Fruit fly (Drosophila melanogaster) whole organism, embryonic: Measurements from ENCODE around the gene alpha-Est7.

Experiments used
- ATbp ChIP-seq: fragments of 200-800 bp; sonication (Bioruptor generic); optimal IDR thresholded peaks from 2 replicates; lab custom pipeline; 2017; ENCODE audit warnings: missing biosample characterization, mild to moderate bottlenecking, missing genetic modification characterization, missing genetic modification reagents
- B-H1 ChIP-seq: fragments of 200-800 bp; sonication (Bioruptor generic); IDR thresholded peaks from 3 replicates; pipeline ENCODE4 v1.3.6; 2022; ENCODE audit warnings: missing biosample characterization, missing genetic modification characterization
- CG10267 ChIP-seq: fragments of 200-800 bp; sonication (Bioruptor generic); optimal IDR thresholded peaks from 2 replicates; lab custom pipeline; 2018; ENCODE audit warnings: missing biosample characterization, mild to moderate bottlenecking, missing genetic modification characterization, moderate library complexity
- CG11504 ChIP-seq: fragments of 200-800 bp; sonication (Bioruptor generic); optimal IDR thresholded peaks from 3 replicates; lab custom pipeline; 2019; ENCODE audit warnings: missing biosample characterization, mild to moderate bottlenecking, missing genetic modification characterization, moderate library complexity
- CG12659 ChIP-seq: fragments of 200-800 bp; sonication (Bioruptor generic); optimal IDR thresholded peaks from 3 replicates; lab custom pipeline; 2017; ENCODE audit warnings: mild to moderate bottlenecking, missing biosample characterization, missing genetic modification reagents, missing genetic modification characterization
- CG14014 ChIP-seq: fragments of 200-800 bp; sonication (Bioruptor generic); IDR thresholded peaks from 2 replicates; pipeline ENCODE4 v1.3.6; 2022; ENCODE audit warnings: missing biosample characterization, missing genetic modification characterization
- CG14050 ChIP-seq: fragments of 200-800 bp; sonication (Bioruptor generic); IDR thresholded peaks from 3 replicates; pipeline ENCODE4 v1.3.6; 2022; ENCODE audit warnings: missing biosample characterization, missing genetic modification characterization
- CG15011 ChIP-seq: fragments of 200-800 bp; sonication (Bioruptor generic); optimal IDR thresholded peaks from 3 replicates; lab custom pipeline; 2018; ENCODE audit warnings: missing biosample characterization, mild to moderate bottlenecking, missing genetic modification characterization
- CG17385 ChIP-seq: fragments of 200-800 bp; sonication (Bioruptor generic); optimal IDR thresholded peaks from 3 replicates; lab custom pipeline; 2018; ENCODE audit warnings: missing biosample characterization, mild to moderate bottlenecking, missing genetic modification characterization
- CG17912 ChIP-seq: fragments of 200-800 bp; sonication (Bioruptor generic); optimal IDR thresholded peaks from 2 replicates; lab custom pipeline; 2018; ENCODE audit warnings: missing biosample characterization, mild to moderate bottlenecking, missing genetic modification characterization
- CG34422 ChIP-seq: fragments of 200-800 bp; sonication (Bioruptor generic); IDR thresholded peaks from 3 replicates; pipeline ENCODE4 v1.3.6; 2022; ENCODE audit warnings: missing biosample characterization, missing genetic modification characterization
- CG4854 ChIP-seq: fragments of 200-800 bp; sonication (Bioruptor generic); optimal IDR thresholded peaks from 2 replicates; lab custom pipeline; 2016; ENCODE audit warnings: missing biosample characterization, missing genetic modification characterization, inconsistent platforms
- CG8924 ChIP-seq: fragments of 200-800 bp; optimal IDR thresholded peaks from 3 replicates; lab custom pipeline; 2019; ENCODE audit warnings: missing biosample characterization, mild to moderate bottlenecking, missing genetic modification characterization, moderate library complexity
- Camta ChIP-seq: fragments of 200-800 bp; sonication (Bioruptor generic); optimal IDR thresholded peaks from 2 replicates; lab custom pipeline; 2016; ENCODE audit warnings: missing biosample characterization, missing genetic modification characterization
- CoRest ChIP-seq: fragments of 200-800 bp; sonication (Bioruptor generic); optimal IDR thresholded peaks from 3 replicates; lab custom pipeline; 2018; ENCODE audit warnings: missing biosample characterization, mild to moderate bottlenecking, missing genetic modification characterization, moderate library complexity
- D19B ChIP-seq: fragments of 200-800 bp; sonication (Bioruptor generic); optimal IDR thresholded peaks from 2 replicates; lab custom pipeline; 2017; ENCODE audit warnings: missing biosample characterization, mild to moderate bottlenecking, missing genetic modification characterization
- Dfd ChIP-seq, 2 experiments: fragments of >200 bp; optimal IDR thresholded peaks; 2 replicates each; lab custom pipeline; 2017; ENCODE audit warnings: missing biosample characterization in 2 of 2, missing genetic modification characterization in 2 of 2
- Dp ChIP-seq: fragments of 200-800 bp; sonication (Bioruptor generic); optimal IDR thresholded peaks from 2 replicates; lab custom pipeline; 2018; ENCODE audit warnings: missing biosample characterization, mild to moderate bottlenecking, missing genetic modification characterization, moderate library complexity
- E2f2 ChIP-seq: fragments of 200-800 bp; sonication (Bioruptor generic); IDR thresholded peaks from 2 replicates; pipeline ENCODE4 v1.3.6; 2022; ENCODE audit warnings: missing biosample characterization, missing genetic modification characterization
- Elba2 ChIP-seq: fragments of 200-800 bp; sonication (Bioruptor generic); optimal IDR thresholded peaks from 3 replicates; lab custom pipeline; 2016; ENCODE audit warnings: missing biosample characterization, missing genetic modification characterization
- Hmr ChIP-seq: fragments of 200-800 bp; sonication (Bioruptor generic); optimal IDR thresholded peaks from 3 replicates; lab custom pipeline; 2017; ENCODE audit warnings: mild to moderate bottlenecking, missing biosample characterization, missing genetic modification reagents, missing genetic modification characterization
- Kr ChIP-seq: fragments of 200-800 bp; sonication (Bioruptor generic); optimal IDR thresholded peaks from 2 replicates; lab custom pipeline; 2017; ENCODE audit warnings: missing biosample characterization, mild to moderate bottlenecking, missing genetic modification characterization
- Lim3 ChIP-seq: fragments of 200-800 bp; sonication (Bioruptor generic); IDR thresholded peaks from 2 replicates; pipeline ENCODE4 v1.3.6; 2022; ENCODE audit warnings: missing biosample characterization, missing genetic modification characterization
- Max ChIP-seq: fragments of 200-800 bp; sonication (Bioruptor generic); optimal IDR thresholded peaks from 2 replicates; lab custom pipeline; 2016; ENCODE audit warnings: missing biosample characterization, mild to moderate bottlenecking, missing genetic modification characterization
- Med ChIP-seq: fragments of 200-800 bp; sonication (Bioruptor generic); peaks from one replicate; lab custom pipeline; 2016; ENCODE audit warnings: missing biosample characterization, missing genetic modification characterization, mild to moderate bottlenecking, inconsistent platforms, moderate library complexity
- NFAT ChIP-seq: fragments of 200-800 bp; sonication (Bioruptor generic); IDR thresholded peaks from 2 replicates; pipeline ENCODE4 v1.3.6; 2022; ENCODE audit warnings: missing biosample characterization, missing genetic modification characterization
- Rx ChIP-seq: fragments of 200-800 bp; sonication (Bioruptor generic); IDR thresholded peaks from 2 replicates; pipeline ENCODE4 v1.3.6; 2022; ENCODE audit warnings: missing biosample characterization, missing genetic modification characterization
- Sox102F ChIP-seq: fragments of 200-800 bp; sonication (Bioruptor generic); optimal IDR thresholded peaks from 2 replicates; lab custom pipeline; 2018; ENCODE audit warnings: missing biosample characterization, mild to moderate bottlenecking, missing genetic modification characterization, moderate library complexity
- TFAM ChIP-seq: fragments of 200-800 bp; sonication (Bioruptor generic); optimal IDR thresholded peaks from 2 replicates; lab custom pipeline; 2017; ENCODE audit warnings: missing biosample characterization, missing genetic modification characterization, inconsistent platforms
- Tbp ChIP-seq: fragments of >200 bp; optimal IDR thresholded peaks from 2 replicates; lab custom pipeline; 2018; ENCODE audit warnings: missing biosample characterization, missing genetic modification characterization
- bigmax ChIP-seq: fragments of 200-800 bp; sonication (Bioruptor generic); optimal IDR thresholded peaks from 2 replicates; lab custom pipeline; 2018; ENCODE audit warnings: missing biosample characterization, mild to moderate bottlenecking, missing genetic modification characterization
- bowl ChIP-seq: fragments of 200-800 bp; sonication (Bioruptor generic); IDR thresholded peaks from 2 replicates; pipeline ENCODE4 v1.3.6; 2022; ENCODE audit warnings: missing biosample characterization, missing genetic modification characterization
- corto ChIP-seq: fragments of 200-800 bp; sonication (Bioruptor generic); optimal IDR thresholded peaks from 2 replicates; lab custom pipeline; 2016; ENCODE audit warnings: missing biosample characterization, mild to moderate bottlenecking, missing genetic modification characterization, moderate library complexity
- crp ChIP-seq, 2 experiments: fragments of 200-800 bp; sonication (Bioruptor generic); optimal IDR thresholded peaks; 2 replicates in 1 of 2; 3 replicates in 1 of 2; lab custom pipeline; 2017; ENCODE audit warnings: missing biosample characterization in 2 of 2, missing genetic modification characterization in 2 of 2, mild to moderate bottlenecking in 1 of 2, moderate library complexity in 1 of 2
- da ChIP-seq: fragments of 200-800 bp; sonication (Bioruptor generic); optimal IDR thresholded peaks from 2 replicates; lab custom pipeline; 2016; ENCODE audit warnings: missing biosample characterization, missing genetic modification characterization
- dan ChIP-seq: fragments of 200-800 bp; sonication (Bioruptor generic); IDR thresholded peaks from 2 replicates; pipeline ENCODE4 v1.3.6; 2022; ENCODE audit warnings: missing biosample characterization, missing genetic modification characterization
- dmrt11E ChIP-seq: fragments of 200-800 bp; sonication (Bioruptor generic); optimal IDR thresholded peaks from 3 replicates; lab custom pipeline; 2018; ENCODE audit warnings: missing biosample characterization, mild to moderate bottlenecking, missing genetic modification characterization, moderate library complexity
- fd64A ChIP-seq: fragments of 200-800 bp; sonication (Bioruptor generic); optimal IDR thresholded peaks from 3 replicates; lab custom pipeline; 2018; ENCODE audit warnings: missing biosample characterization, mild to moderate bottlenecking, missing genetic modification characterization
- gcm2 ChIP-seq: fragments of 200-800 bp; sonication (Bioruptor generic); optimal IDR thresholded peaks from 2 replicates; lab custom pipeline; 2016; ENCODE audit warnings: missing biosample characterization, missing genetic modification characterization
- ind ChIP-seq: fragments of 200-800 bp; sonication (Bioruptor generic); optimal IDR thresholded peaks from 3 replicates; lab custom pipeline; 2016; ENCODE audit warnings: missing biosample characterization, missing genetic modification characterization
- inv ChIP-seq: fragments of 200-800 bp; sonication (Bioruptor generic); IDR thresholded peaks from 2 replicates; pipeline ENCODE4 v1.3.6; 2022; ENCODE audit warnings: missing biosample characterization, missing genetic modification characterization; ENCODE audit not compliant: partially characterized antibody
- klu ChIP-seq: fragments of 200-800 bp; sonication (Bioruptor generic); IDR thresholded peaks from 2 replicates; pipeline ENCODE4 v1.3.6; 2022; ENCODE audit warnings: missing biosample characterization, missing genetic modification characterization
- odd ChIP-seq: fragments of 200-800 bp; sonication (Bioruptor generic); optimal IDR thresholded peaks from 2 replicates; lab custom pipeline; 2017; ENCODE audit warnings: missing biosample characterization, mild to moderate bottlenecking, missing genetic modification characterization
- otp ChIP-seq: fragments of 200-800 bp; sonication (Bioruptor generic); IDR thresholded peaks from 3 replicates; pipeline ENCODE4, ENCODE4 v1.3.6; 2022; ENCODE audit warnings: missing biosample characterization, missing genetic modification characterization
- pnt ChIP-seq: fragments of 200-800 bp; sonication (Bioruptor generic); optimal IDR thresholded peaks from 3 replicates; lab custom pipeline; 2016; ENCODE audit warnings: missing biosample characterization, missing genetic modification characterization
- row ChIP-seq: fragments of 200-800 bp; sonication (Bioruptor generic); IDR thresholded peaks from 3 replicates; pipeline ENCODE4 v1.3.6; 2022; ENCODE audit warnings: missing biosample characterization, missing genetic modification characterization
- sd ChIP-seq: fragments of 200-800 bp; sonication (Bioruptor generic); optimal IDR thresholded peaks from 3 replicates; lab custom pipeline; 2018; ENCODE audit warnings: missing biosample characterization, mild to moderate bottlenecking, missing genetic modification characterization, moderate library complexity
- sisA ChIP-seq: fragments of 200-800 bp; sonication (Bioruptor generic); IDR thresholded peaks from 2 replicates; pipeline ENCODE4 v1.3.6; 2022; ENCODE audit warnings: missing biosample characterization, missing genetic modification characterization
- slbo ChIP-seq: fragments of 200-800 bp; sonication (Bioruptor generic); IDR thresholded peaks from 2 replicates; pipeline ENCODE4 v1.3.6; 2022; ENCODE audit warnings: missing biosample characterization, missing genetic modification characterization
- sr ChIP-seq: fragments of 200-800 bp; sonication (Bioruptor generic); IDR thresholded peaks from 3 replicates; pipeline ENCODE4 v1.3.6; 2022; ENCODE audit warnings: missing biosample characterization, missing genetic modification characterization
- tin ChIP-seq: fragments of 200-800 bp; sonication (Bioruptor generic); optimal IDR thresholded peaks from 3 replicates; lab custom pipeline; 2016; ENCODE audit warnings: missing biosample characterization, missing genetic modification characterization
- toy ChIP-seq: fragments of 200-800 bp; sonication (Bioruptor generic); IDR thresholded peaks from 2 replicates; pipeline ENCODE4 v1.3.6; 2022; ENCODE audit warnings: missing biosample characterization, missing genetic modification characterization
- ttk ChIP-seq: fragments of 200-800 bp; sonication (Bioruptor generic); IDR thresholded peaks from 2 replicates; pipeline ENCODE4 v2.1.2; 2022; ENCODE audit warnings: missing biosample characterization, missing genetic modification characterization

The alpha-Est7 gene

dm6 chr3R:7500513-7500912, 23.0 kb downstream of the alpha-Est7 start (continued):
- TF ChIP-seq otp (no peak), da (GFP tag; lab: Kevin White, UChicago) (no peak), fd64A (GFP tag; lab: Kevin White, UChicago) (no peak), Camta (GFP tag; lab: Kevin White, UChicago) (no peak), Rx (GFP tag; lab: Robert Waterston, UW) (no peak), pnt (GFP tag; lab: Kevin White, UChicago) (no peak), CG17912 (GFP tag; lab: Kevin White, UChicago) (no peak), CoRest (peak; percentile 30), odd (GFP tag; lab: Kevin White, UChicago) (no peak), CG11504 (tag; lab: Kevin White, UChicago) (peak; percentile 50), CG17385 (GFP tag; lab: Kevin White, UChicago) (no peak), B-H1 (GFP tag; lab: Robert Waterston, UW) (no peak), CG12659 (GFP tag; lab: Kevin White, UChicago) (no peak), Sox102F (GFP tag; lab: Kevin White, UChicago) (peak; percentile 38), CG15011 (no peak), ATbp (GFP tag; lab: Kevin White, UChicago) (no peak), CG10267 (tag; lab: Kevin White, UChicago) (no peak), NFAT (GFP tag; lab: Robert Waterston, UW) (no peak), ttk (GFP tag; lab: Robert Waterston, UW) (no peak), Max (GFP tag; lab: Kevin White, UChicago) (no peak), CG4854 (no peak), toy (GFP tag; lab: Robert Waterston, UW) (no peak), bowl (GFP tag; lab: Robert Waterston, UW) (no peak), Med (GFP tag; lab: Kevin White, UChicago) (peak; percentile 84), corto (GFP tag; lab: Kevin White, UChicago) (no peak), CG14014 (GFP tag; lab: Robert Waterston, UW) (peak; percentile 42; the same call in 1 of the 2 replicates), TFAM (GFP tag; lab: Kevin White, UChicago) (no peak), dan (GFP tag; lab: Robert Waterston, UW) (no peak), Tbp (no peak), crp (GFP tag; optimal IDR thresholded peaks at IDR 0.05; lab: Kevin White, UChicago) (no peak), sisA (no peak), row (GFP tag; lab: Robert Waterston, UW) (peak; percentile 70), Lim3 (GFP tag; lab: Robert Waterston, UW) (no peak), CG34422 (GFP tag; lab: Robert Waterston, UW) (no peak), CG14050 (GFP tag; lab: Robert Waterston, UW) (no peak), CG8924 (tag; lab: Kevin White, UChicago) (no peak), dmrt11E (tag; lab: Kevin White, UChicago) (no peak), Hmr (GFP tag; lab: Kevin White, UChicago) (peak; percentile 37), Elba2 (GFP tag; lab: Kevin White, UChicago) (no peak), E2f2 (GFP tag; lab: Robert Waterston, UW) (no peak), bigmax (GFP tag; lab: Kevin White, UChicago) (no peak), ind (peak; percentile 36), D19B (GFP tag; lab: Kevin White, UChicago) (peak; percentile 5), slbo (GFP tag; lab: Robert Waterston, UW) (peak; percentile 80), Dp (no peak), inv (no peak), Dfd (GFP tag; optimal IDR thresholded peaks at IDR 0.05; lab: Kevin White, UChicago) (no peak), gcm2 (GFP tag; lab: Kevin White, UChicago) (no peak), Kr (GFP tag; lab: Kevin White, UChicago) (no peak), sr (no peak), klu (GFP tag; lab: Robert Waterston, UW) (no peak), tin (GFP tag; lab: Kevin White, UChicago) (no peak), sd (tag; lab: Kevin White, UChicago) (peak; percentile 82)
